Fruit fly (Drosophila melanogaster): ENCODE measurements around the gene mub.
A peak's percentile ranks its signal among the peaks of the same experiment; 100 is the strongest.

The mub gene

DNA sequence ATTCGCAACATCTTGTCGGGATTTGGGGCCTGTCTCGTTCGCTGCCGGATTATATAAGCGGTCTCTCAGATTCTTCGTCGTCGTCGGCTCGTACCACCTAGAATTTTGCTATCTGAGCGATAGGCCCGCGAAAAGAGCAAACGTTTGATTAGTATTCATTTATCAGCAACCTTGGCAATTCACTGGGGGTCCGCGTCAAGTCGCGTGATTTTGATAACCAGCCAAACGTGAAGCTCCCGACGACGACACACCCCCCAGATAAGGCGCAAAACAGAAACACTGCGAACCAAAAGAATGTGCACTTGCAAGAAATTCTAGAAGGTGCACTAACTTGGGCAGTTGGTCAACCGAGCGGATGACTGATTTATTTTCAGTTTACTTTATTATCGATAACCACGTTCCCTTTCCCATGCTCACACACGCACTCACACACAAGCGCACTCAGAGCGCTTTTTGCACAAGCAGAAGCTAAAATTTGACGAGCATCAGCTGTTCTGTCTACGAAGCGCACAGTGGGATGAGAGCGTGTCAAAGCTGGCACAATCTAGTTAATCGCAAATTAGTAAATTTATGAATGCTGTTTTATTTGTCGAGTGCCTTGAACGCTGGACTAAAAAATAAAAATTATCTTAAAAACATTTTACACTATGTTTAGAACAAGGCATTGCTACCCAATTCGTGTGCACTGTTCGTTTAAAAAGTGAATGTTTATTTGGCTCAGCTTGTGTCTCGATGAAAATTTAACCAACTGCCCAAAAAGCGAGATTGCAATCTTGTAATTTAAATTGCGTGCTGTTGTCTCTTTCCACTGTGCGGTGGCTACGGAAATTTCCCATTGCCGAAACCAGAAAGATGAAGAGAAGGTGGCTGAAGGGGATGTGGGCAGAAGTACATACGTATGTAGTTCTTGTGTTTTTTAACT lies 4.6 kb upstream of the mub start (continued):
- TF ChIP-seq Oli (tag; optimal IDR thresholded peaks at IDR 0.05) (peak; percentile 96), CG17361 (GFP tag; IDR thresholded peaks at IDR 0.05) (peak; percentile 97), ato (GFP tag; IDR thresholded peaks at IDR 0.05; ENCODE audit: partially characterized antibody) (no peak), cad (GFP tag; optimal IDR thresholded peaks at IDR 0.05) (no peak), CG10209 (GFP tag; optimal IDR thresholded peaks at IDR 0.05) (peak; percentile 93), Max (GFP tag; optimal IDR thresholded peaks at IDR 0.05) (peak; percentile 97), Med (GFP tag) (peak; percentile 99), tio (GFP tag; optimal IDR thresholded peaks at IDR 0.05) (peak; percentile 95), Meics (GFP tag; optimal IDR thresholded peaks at IDR 0.05) (peak; percentile 94), CG3065 (GFP tag; optimal IDR thresholded peaks at IDR 0.05) (peak; percentile 66), bab2 (GFP tag; optimal IDR thresholded peaks at IDR 0.05) (peak; percentile 89), ranshi (GFP tag; IDR thresholded peaks at IDR 0.05) (peak; percentile 90), Jarid2 (GFP tag; optimal IDR thresholded peaks at IDR 0.05) (peak; percentile 80), CG12391 (tag; optimal IDR thresholded peaks at IDR 0.05) (peak; percentile 94), CG10462 (GFP tag; optimal IDR thresholded peaks at IDR 0.05) (peak; percentile 88), cwo (GFP tag; optimal IDR thresholded peaks at IDR 0.05) (peak; percentile 99), CG13287 (GFP tag; IDR thresholded peaks at IDR 0.05; ENCODE audit: partially characterized antibody) (peak; percentile 49), CG11085 (GFP tag; IDR thresholded peaks at IDR 0.05) (peak; percentile 76), ase (GFP tag; IDR thresholded peaks at IDR 0.05) (peak; percentile 73; the same call in 2 of the 3 replicates), corto (GFP tag; optimal IDR thresholded peaks at IDR 0.05) (peak; percentile 86), usp (GFP tag; optimal IDR thresholded peaks at IDR 0.05) (no peak), Mrtf (GFP tag; IDR thresholded peaks at IDR 0.05) (peak; percentile 89), Drgx (GFP tag; IDR thresholded peaks at IDR 0.05) (peak; percentile 93), CG10431 (GFP tag; optimal IDR thresholded peaks at IDR 0.05) (peak; percentile 76), tin (GFP tag; optimal IDR thresholded peaks at IDR 0.05) (peak; percentile 92), Rfx (GFP tag; IDR thresholded peaks at IDR 0.05) (peak; percentile 94), Abd-B (GFP tag; optimal IDR thresholded peaks at IDR 0.05) (peak; percentile 93), Rx (GFP tag; IDR thresholded peaks at IDR 0.05) (peak; percentile 85), crc (GFP tag; optimal IDR thresholded peaks at IDR 0.05) (peak; percentile 92), lola (GFP tag; optimal IDR thresholded peaks at IDR 0.05) (peak in 1 of 3 experiments; percentile 87), CG17328 (GFP tag; IDR thresholded peaks at IDR 0.05) (peak; percentile 86), NC2α (GFP tag; optimal IDR thresholded peaks at IDR 0.05) (peak; percentile 82), ara (GFP tag; IDR thresholded peaks at IDR 0.05) (peak; percentile 90), Hmx (GFP tag; optimal IDR thresholded peaks at IDR 0.05) (peak; percentile 89), Antp (GFP tag; optimal IDR thresholded peaks at IDR 0.05) (peak; percentile 88), pho (GFP tag; optimal IDR thresholded peaks at IDR 0.05) (peak; percentile 93), her (GFP tag; optimal IDR thresholded peaks at IDR 0.05) (peak; percentile 73), CG2129 (GFP tag; IDR thresholded peaks at IDR 0.05; ENCODE audit: partially characterized antibody) (no peak), bowl (GFP tag; IDR thresholded peaks at IDR 0.05) (peak; percentile 59; the same call in 1 of the 2 replicates), Mad (GFP tag; optimal IDR thresholded peaks at IDR 0.05) (peak; percentile 92), fu2 (GFP tag; optimal IDR thresholded peaks at IDR 0.05) (peak; percentile 85), aop (GFP tag; IDR thresholded peaks at IDR 0.05) (0 out of 2 replicates have a peak, but pooled peaks have one; percentile 20), CG10654 (GFP tag; optimal IDR thresholded peaks at IDR 0.05) (peak; percentile 85), CG15696 (tag; optimal IDR thresholded peaks at IDR 0.05) (peak; percentile 68), sob (GFP tag; IDR thresholded peaks at IDR 0.05) (peak; percentile 91), CG34422 (GFP tag; IDR thresholded peaks at IDR 0.05) (peak; percentile 92), CG12236 (GFP tag; optimal IDR thresholded peaks at IDR 0.05) (peak; percentile 91), Lhr (GFP tag; optimal IDR thresholded peaks at IDR 0.05) (peak; percentile 63), eve (GFP tag; optimal IDR thresholded peaks at IDR 0.05) (peak in 1 of 2 experiments; percentile 55)

All from whole organism, embryonic.